Fruit fly (Drosophila melanogaster): ENCODE data around the gene CG6983.

Gene CG6983

dm6 chr3L:8440771-8441549 is 8.2 kb downstream of the CG6983 start:
- TF ChIP-seq Dll (optimal IDR thresholded peaks at IDR 0.05) (no peak), CG8478 (optimal IDR thresholded peaks at IDR 0.05) (no peak), psq (optimal IDR thresholded peaks at IDR 0.05) (no peak), EcR (GFP tag; optimal IDR thresholded peaks at IDR 0.05) (no peak), pan (optimal IDR thresholded peaks at IDR 0.05) (no peak), usp (GFP tag; optimal IDR thresholded peaks at IDR 0.05) (no peak)

dm6 chr3L:8440079-8440478 is 9.1 kb downstream of the CG6983 start:
- TF ChIP-seq Dll (optimal IDR thresholded peaks at IDR 0.05) = no peak
- TF ChIP-seq usp (GFP tag; optimal IDR thresholded peaks at IDR 0.05) = no peak
- no peak for TF ChIP-seq EcR (GFP tag; optimal IDR thresholded peaks at IDR 0.05)
- no peak for TF ChIP-seq psq (optimal IDR thresholded peaks at IDR 0.05)
- no peak for TF ChIP-seq CG8478 (optimal IDR thresholded peaks at IDR 0.05)
- TF ChIP-seq pan (optimal IDR thresholded peaks at IDR 0.05) = no peak

- TF ChIP-seq psq (optimal IDR thresholded peaks at IDR 0.05) (no peak), usp (GFP tag; optimal IDR thresholded peaks at IDR 0.05) (no peak), Dll (optimal IDR thresholded peaks at IDR 0.05) (no peak), pan (optimal IDR thresholded peaks at IDR 0.05) (no peak), EcR (GFP tag; optimal IDR thresholded peaks at IDR 0.05) (no peak), CG8478 (optimal IDR thresholded peaks at IDR 0.05) (no peak)
These were observed 11.6 kb downstream of the CG6983 start for dm6 chr3L:8437583-8437982.

dm6 chr3L:8424831-8425336 is 24.3 kb downstream of the CG6983 start, which contains the start of gene Cbl:
Cbl (plus strand) TSS chr3L:8424954.
- no peak for TF ChIP-seq CG8478 (optimal IDR thresholded peaks at IDR 0.05)
- no peak for TF ChIP-seq Dll (optimal IDR thresholded peaks at IDR 0.05)
- TF ChIP-seq usp (GFP tag; optimal IDR thresholded peaks at IDR 0.05) = no peak
- TF ChIP-seq pan (optimal IDR thresholded peaks at IDR 0.05) = no peak
- TF ChIP-seq EcR (GFP tag; optimal IDR thresholded peaks at IDR 0.05) = no peak
- no peak for TF ChIP-seq psq (optimal IDR thresholded peaks at IDR 0.05)

dm6 chr3L:8423156-8423555 is 26.0 kb downstream of the CG6983 start:
- TF ChIP-seq Dll (optimal IDR thresholded peaks at IDR 0.05) (no peak), CG8478 (optimal IDR thresholded peaks at IDR 0.05) (no peak)

dm6 chr3L:8421808-8422586 is 27.2 kb downstream of the CG6983 start, which contains the start of gene CG32354:
CG32354 (minus strand) TSS chr3L:8422205.
- no peak for TF ChIP-seq EcR (GFP tag; optimal IDR thresholded peaks at IDR 0.05)
- no peak for TF ChIP-seq psq (optimal IDR thresholded peaks at IDR 0.05)
- TF ChIP-seq Dll (optimal IDR thresholded peaks at IDR 0.05) = no peak
- no peak for TF ChIP-seq pan (optimal IDR thresholded peaks at IDR 0.05)
- TF ChIP-seq usp (GFP tag; optimal IDR thresholded peaks at IDR 0.05) = no peak
- TF ChIP-seq CG8478 (optimal IDR thresholded peaks at IDR 0.05) = no peak

dm6 chr3L:8421361-8421760 is 27.8 kb downstream of the CG6983 start:
- TF ChIP-seq usp (GFP tag; optimal IDR thresholded peaks at IDR 0.05) (no peak), psq (optimal IDR thresholded peaks at IDR 0.05) (no peak), Dll (optimal IDR thresholded peaks at IDR 0.05) (no peak), CG8478 (optimal IDR thresholded peaks at IDR 0.05) (no peak), pan (optimal IDR thresholded peaks at IDR 0.05) (no peak), EcR (GFP tag; optimal IDR thresholded peaks at IDR 0.05) (no peak)

dm6 chr3L:8419622-8420176 is 29.5 kb downstream of the CG6983 start:
- TF ChIP-seq EcR (GFP tag; optimal IDR thresholded peaks at IDR 0.05) (no peak), CG8478 (optimal IDR thresholded peaks at IDR 0.05) (no peak), pan (optimal IDR thresholded peaks at IDR 0.05) (no peak), Dll (optimal IDR thresholded peaks at IDR 0.05) (no peak), usp (GFP tag; optimal IDR thresholded peaks at IDR 0.05) (no peak), psq (optimal IDR thresholded peaks at IDR 0.05) (no peak)

dm6 chr3L:8418984-8419383 is 30.2 kb downstream of the CG6983 start:
- TF ChIP-seq usp (GFP tag; optimal IDR thresholded peaks at IDR 0.05) (no peak), EcR (GFP tag; optimal IDR thresholded peaks at IDR 0.05) (no peak), pan (optimal IDR thresholded peaks at IDR 0.05) (no peak), CG8478 (optimal IDR thresholded peaks at IDR 0.05) (no peak), psq (optimal IDR thresholded peaks at IDR 0.05) (no peak), Dll (optimal IDR thresholded peaks at IDR 0.05) (no peak)

- no peak for TF ChIP-seq EcR (GFP tag; optimal IDR thresholded peaks at IDR 0.05)
- TF ChIP-seq Dll (optimal IDR thresholded peaks at IDR 0.05) = no peak
- no peak for TF ChIP-seq pan (optimal IDR thresholded peaks at IDR 0.05)
- TF ChIP-seq CG8478 (optimal IDR thresholded peaks at IDR 0.05) = no peak
- no peak for TF ChIP-seq psq (optimal IDR thresholded peaks at IDR 0.05)
- TF ChIP-seq usp (GFP tag; optimal IDR thresholded peaks at IDR 0.05) = no peak
These were observed 36.5 kb downstream of the CG6983 start, which contains the start of the genes Oseg1 and mtrm for dm6 chr3L:8412725-8413124. Oseg1 (minus strand) TSS chr3L:8412825. mtrm (plus strand) TSS chr3L:8413012.

dm6 chr3L:8411439-8411897 is 37.7 kb downstream of the CG6983 start, which contains the start of gene Exo70:
Exo70 (plus strand) TSS chr3L:8411851.
- TF ChIP-seq EcR (GFP tag; optimal IDR thresholded peaks at IDR 0.05) (no peak), Dll (optimal IDR thresholded peaks at IDR 0.05) (no peak), usp (GFP tag; optimal IDR thresholded peaks at IDR 0.05) (no peak), pan (optimal IDR thresholded peaks at IDR 0.05) (no peak), CG8478 (optimal IDR thresholded peaks at IDR 0.05) (no peak), psq (optimal IDR thresholded peaks at IDR 0.05) (no peak)
